Worm (Caenorhabditis elegans) whole organism, L1 larva: ENCODE measurements around the gene mtm-5.

ENCODE experiments used
- C04F5.9 ChIP-seq: sonication (generic microtip); optimal IDR thresholded peaks from 2 replicates; lab custom pipeline; 2016; ENCODE audit warnings: missing genetic modification characterization, missing compliant biosample characterization
- C34B4.2 ChIP-seq: sonication (generic microtip); optimal IDR thresholded peaks from 2 replicates; lab custom pipeline; 2017; ENCODE audit warnings: mild to moderate bottlenecking, missing genetic modification characterization, missing compliant biosample characterization
- aly-2 ChIP-seq: fragments of 150-350 bp; optimal IDR thresholded peaks from 2 replicates; lab custom pipeline; 2014; ENCODE audit warnings: missing biosample characterization, missing genetic modification characterization
- ama-1 ChIP-seq: fragments of 150-350 bp; optimal IDR thresholded peaks from 2 replicates; lab custom pipeline; 2014
- blmp-1 ChIP-seq: fragments of 150-350 bp; optimal IDR thresholded peaks from 2 replicates; lab custom pipeline; 2014; ENCODE audit warnings: missing biosample characterization, missing genetic modification characterization
- ceh-63 ChIP-seq: fragments of 200-800 bp; sonication (Bioruptor generic); optimal IDR thresholded peaks from 2 replicates; lab custom pipeline; 2018; ENCODE audit warnings: mild to moderate bottlenecking, missing genetic modification characterization, missing compliant biosample characterization
- ceh-8 ChIP-seq: fragments of 200-800 bp; sonication (Bioruptor generic); optimal IDR thresholded peaks from 2 replicates; lab custom pipeline; 2018; ENCODE audit warnings: mild to moderate bottlenecking, missing genetic modification characterization, moderate library complexity, missing compliant biosample characterization
- ceh-82 ChIP-seq, 3 experiments: fragments of 150-350 bp in 1 of 3; sonication (generic microtip) in 2 of 3; optimal IDR thresholded peaks; 2 replicates each; lab custom pipeline; 2014 to 2017; ENCODE audit warnings: missing biosample characterization in 3 of 3, missing genetic modification characterization in 3 of 3
- ceh-88 ChIP-seq: fragments of 200-800 bp; sonication (Bioruptor generic); IDR thresholded peaks from 2 replicates; pipeline ENCODE4 v1.3.6; 2022; ENCODE audit warnings: missing genetic modification characterization, missing compliant biosample characterization
- dsc-1 ChIP-seq: sonication (generic microtip); optimal IDR thresholded peaks from 2 replicates; lab custom pipeline; 2016; ENCODE audit warnings: mild to moderate bottlenecking, missing genetic modification characterization, missing compliant biosample characterization
- efl-1 ChIP-seq, 4 experiments: fragments of 150-350 bp; optimal IDR thresholded peaks in 3 of 4; peaks in 1 of 4; 1 replicate in 1 of 4; 2 replicates in 3 of 4; lab custom pipeline; 2014; ENCODE audit warnings: missing biosample characterization in 2 of 4, missing genetic modification characterization in 2 of 4, missing genetic modification reagents in 2 of 4
- egl-27 ChIP-seq, 2 experiments: fragments of 150-350 bp in 1 of 2; sonication (generic microtip); optimal IDR thresholded peaks; 3 replicates each; lab custom pipeline; 2017 to 2018; ENCODE audit warnings: missing biosample characterization in 2 of 2, missing genetic modification characterization in 2 of 2, missing genetic modification reagents in 2 of 2
- elt-2 ChIP-seq: sonication (generic microtip); optimal IDR thresholded peaks from 2 replicates; lab custom pipeline; 2016; ENCODE audit warnings: missing genetic modification characterization, mild to moderate bottlenecking, inconsistent platforms, missing compliant biosample characterization, missing genetic modification reagents
- elt-3 ChIP-seq, 6 experiments: fragments of 150-350 bp in 1 of 6; sonication (generic microtip); optimal IDR thresholded peaks; 2 replicates each; lab custom pipeline; 2017 to 2018; ENCODE audit warnings: missing biosample characterization in 6 of 6, missing genetic modification characterization in 6 of 6, inconsistent platforms in 1 of 6
- ets-5 ChIP-seq: fragments of 200-800 bp; sonication (Bioruptor generic); IDR thresholded peaks from 2 replicates; pipeline ENCODE4 v1.3.6; 2022; ENCODE audit warnings: missing genetic modification characterization, missing compliant biosample characterization
- fkh-10 ChIP-seq: sonication (generic microtip); optimal IDR thresholded peaks from 2 replicates; lab custom pipeline; 2017; ENCODE audit warnings: missing biosample characterization, missing genetic modification reagents, missing genetic modification characterization
- fkh-4 ChIP-seq: sonication (generic microtip); optimal IDR thresholded peaks from 2 replicates; lab custom pipeline; 2016; ENCODE audit warnings: missing compliant biosample characterization, missing genetic modification characterization, borderline replicate concordance
- fkh-8 ChIP-seq: sonication (generic microtip); optimal IDR thresholded peaks from 2 replicates; lab custom pipeline; 2016; ENCODE audit warnings: mild to moderate bottlenecking, missing genetic modification characterization, missing compliant biosample characterization
- grh-1 ChIP-seq: fragments of 200-800 bp; sonication (Bioruptor generic); IDR thresholded peaks from 2 replicates; pipeline ENCODE4 v1.3.6; 2022; ENCODE audit warnings: missing genetic modification reagents, missing genetic modification characterization, missing compliant biosample characterization
- hlh-4 ChIP-seq: sonication (generic microtip); optimal IDR thresholded peaks from 2 replicates; lab custom pipeline; 2016; ENCODE audit warnings: mild to moderate bottlenecking, missing genetic modification characterization, missing compliant biosample characterization
- irx-1 ChIP-seq: sonication (generic microtip); optimal IDR thresholded peaks from 2 replicates; lab custom pipeline; 2016; ENCODE audit warnings: missing genetic modification characterization, missing compliant biosample characterization
- isw-1 ChIP-seq: fragments of 200-800 bp; sonication (Bioruptor generic); IDR thresholded peaks from 2 replicates; pipeline ENCODE4 v1.3.6; 2022; ENCODE audit warnings: missing genetic modification characterization, missing compliant biosample characterization
- lin-13 ChIP-seq: fragments of 150-350 bp; optimal IDR thresholded peaks from 2 replicates; lab custom pipeline; 2014; ENCODE audit warnings: missing biosample characterization, missing genetic modification reagents, missing genetic modification characterization
- lin-15B ChIP-seq: fragments of 150-350 bp; sonication (generic microtip); optimal IDR thresholded peaks from 3 replicates; lab custom pipeline; 2014; ENCODE audit warnings: missing biosample characterization, missing genetic modification characterization
- lir-3 ChIP-seq: sonication (generic microtip); optimal IDR thresholded peaks from 2 replicates; lab custom pipeline; 2016; ENCODE audit warnings: mild to moderate bottlenecking, missing genetic modification characterization, moderate library complexity, missing compliant biosample characterization; ENCODE audit not compliant: poor library complexity
- mab-9 ChIP-seq: fragments of 200-800 bp; sonication (Bioruptor generic); IDR thresholded peaks from 2 replicates; pipeline ENCODE4 v1.3.6; 2022; ENCODE audit warnings: missing genetic modification reagents, missing genetic modification characterization, missing compliant biosample characterization
- mdl-1 ChIP-seq, 2 experiments: fragments of 150-350 bp; optimal IDR thresholded peaks; 2 replicates each; lab custom pipeline; 2014 to 2017; ENCODE audit warnings: missing biosample characterization in 2 of 2, missing genetic modification characterization in 2 of 2, inconsistent platforms in 1 of 2
- mep-1 ChIP-seq: fragments of 150-350 bp; optimal IDR thresholded peaks from 2 replicates; lab custom pipeline; 2014; ENCODE audit warnings: missing biosample characterization, missing genetic modification characterization
- nhr-12 ChIP-seq: sonication (generic microtip); optimal IDR thresholded peaks from 2 replicates; lab custom pipeline; 2017; ENCODE audit warnings: missing biosample characterization, missing genetic modification characterization
- nhr-84 ChIP-seq: sonication (generic microtip); optimal IDR thresholded peaks from 2 replicates; lab custom pipeline; 2017; ENCODE audit warnings: missing biosample characterization, missing genetic modification characterization
- nhr-85 ChIP-seq: sonication (generic microtip); peaks from one replicate; lab custom pipeline; 2016; ENCODE audit warnings: missing genetic modification characterization, inconsistent platforms, missing compliant biosample characterization
- pag-3 ChIP-seq: sonication (generic microtip); optimal IDR thresholded peaks from 2 replicates; lab custom pipeline; 2017; ENCODE audit warnings: missing genetic modification characterization, mild to moderate bottlenecking, missing compliant biosample characterization, antibody characterized with exemption, borderline replicate concordance; ENCODE audit not compliant: insufficient read depth
- pax-3 ChIP-seq: fragments of 200-800 bp; sonication (Bioruptor generic); optimal IDR thresholded peaks from 2 replicates; lab custom pipeline; 2018; ENCODE audit warnings: mild to moderate bottlenecking, missing genetic modification characterization, moderate library complexity, missing compliant biosample characterization
- pqm-1 ChIP-seq: sonication (generic microtip); optimal IDR thresholded peaks from 3 replicates; lab custom pipeline; 2017; ENCODE audit warnings: missing biosample characterization, missing genetic modification characterization
- rnt-1 ChIP-seq: sonication (generic microtip); optimal IDR thresholded peaks from 2 replicates; lab custom pipeline; 2016; ENCODE audit warnings: mild to moderate bottlenecking, missing genetic modification characterization, moderate library complexity, missing compliant biosample characterization
- skn-1 ChIP-seq: fragments of 150-350 bp; optimal IDR thresholded peaks from 2 replicates; lab custom pipeline; 2014; ENCODE audit warnings: missing biosample characterization, missing genetic modification characterization
- sup-37 ChIP-seq: fragments of 200-800 bp; sonication (Bioruptor generic); optimal IDR thresholded peaks from 2 replicates; lab custom pipeline; 2018; ENCODE audit warnings: mild to moderate bottlenecking, missing genetic modification characterization, missing compliant biosample characterization
- swsn-7 ChIP-seq: sonication (generic microtip); optimal IDR thresholded peaks from 2 replicates; lab custom pipeline; 2016; ENCODE audit warnings: missing genetic modification characterization, missing compliant biosample characterization
- tbx-2 ChIP-seq: sonication (generic microtip); optimal IDR thresholded peaks from 2 replicates; lab custom pipeline; 2016; ENCODE audit warnings: missing genetic modification characterization, missing compliant biosample characterization
- tlp-1 ChIP-seq: fragments of 150-350 bp; optimal IDR thresholded peaks from 2 replicates; lab custom pipeline; 2014; ENCODE audit warnings: missing biosample characterization, missing genetic modification characterization
- vab-15 ChIP-seq: sonication (generic microtip); optimal IDR thresholded peaks from 2 replicates; lab custom pipeline; 2017; ENCODE audit warnings: missing genotype, mild to moderate bottlenecking, missing genetic modification characterization, missing compliant biosample characterization
- xbp-1 ChIP-seq: sonication (generic microtip); optimal IDR thresholded peaks from 2 replicates; lab custom pipeline; 2016; ENCODE audit warnings: missing genetic modification characterization, missing compliant biosample characterization
- zip-4 ChIP-seq: fragments of 200-800 bp; sonication (Bioruptor generic); optimal IDR thresholded peaks from 2 replicates; lab custom pipeline; 2018; ENCODE audit warnings: mild to moderate bottlenecking, missing genetic modification characterization, moderate library complexity, missing compliant biosample characterization
- ztf-4 ChIP-seq: fragments of 150-350 bp; optimal IDR thresholded peaks from 2 replicates; lab custom pipeline; 2014; ENCODE audit warnings: missing biosample characterization, missing genetic modification characterization

Gene mtm-5

ce11 chrX:5279170-5279635, 36.0 kb upstream of the mtm-5 start, which contains the start of gene Y34B4A.2 (continued):
- TF ChIP-seq efl-1 (optimal IDR thresholded peaks at IDR 0.05; lab: Kevin White, UChicago) (peak; percentile 10 to 22), efl-1 (GFP tag; optimal IDR thresholded peaks at IDR 0.05 in 1 of 2; lab: Kevin White, UChicago) (peak; percentile 5 to 92), xbp-1 (peak; percentile 33), pag-3 (no peak), ceh-82 (tag; optimal IDR thresholded peaks at IDR 0.05; lab: Kevin White, UChicago) (no peak), C34B4.2 (tag; lab: Kevin White, UChicago) (no peak), blmp-1 (peak; percentile 5), zip-4 (no peak), isw-1 (GFP tag; lab: Robert Waterston, UW) (no peak), dsc-1 (tag; lab: Kevin White, UChicago) (peak; percentile 42), mab-9 (GFP tag; lab: Robert Waterston, UW) (no peak), rnt-1 (tag; lab: Kevin White, UChicago) (peak; percentile 25), fkh-8 (tag; lab: Kevin White, UChicago) (no peak), fkh-4 (tag; lab: Kevin White, UChicago) (no peak), grh-1 (GFP tag; lab: Robert Waterston, UW) (no peak), ama-1 (lab: Kevin White, UChicago) (no peak), fkh-10 (GFP tag; lab: Kevin White, UChicago) (no peak), pqm-1 (no peak), nhr-84 (no peak), lin-13 (GFP tag; lab: Kevin White, UChicago) (no peak), ceh-63 (GFP tag; lab: Kevin White, UChicago) (no peak), elt-2 (tag; lab: Kevin White, UChicago) (peak; percentile 62), tbx-2 (tag; lab: Kevin White, UChicago) (peak; percentile 25), hlh-4 (tag; lab: Kevin White, UChicago) (no peak), ztf-4 (tag; lab: Kevin White, UChicago) (no peak), vab-15 (tag; lab: Kevin White, UChicago) (no peak), lir-3 (tag; lab: Kevin White, UChicago) (no peak), nhr-12 (no peak), ceh-88 (GFP tag; lab: Robert Waterston, UW) (no peak), pax-3 (tag; lab: Kevin White, UChicago) (no peak), ets-5 (GFP tag; lab: Robert Waterston, UW) (no peak)

ce11 chrX:5278249-5278648, 35.0 kb upstream of the mtm-5 start:
- TF ChIP-seq aly-2 (tag; lab: Kevin White, UChicago), result no peak
- TF ChIP-seq ztf-4 (tag; lab: Kevin White, UChicago), result no peak
- TF ChIP-seq C04F5.9, result no peak
- TF ChIP-seq nhr-84, result no peak
- no peak for TF ChIP-seq lin-13 (GFP tag; lab: Kevin White, UChicago)
- no peak for TF ChIP-seq skn-1 (tag; lab: Kevin White, UChicago)
- TF ChIP-seq egl-27 (tag; optimal IDR thresholded peaks at IDR 0.05; lab: Kevin White, UChicago), result no peak

DNA sequence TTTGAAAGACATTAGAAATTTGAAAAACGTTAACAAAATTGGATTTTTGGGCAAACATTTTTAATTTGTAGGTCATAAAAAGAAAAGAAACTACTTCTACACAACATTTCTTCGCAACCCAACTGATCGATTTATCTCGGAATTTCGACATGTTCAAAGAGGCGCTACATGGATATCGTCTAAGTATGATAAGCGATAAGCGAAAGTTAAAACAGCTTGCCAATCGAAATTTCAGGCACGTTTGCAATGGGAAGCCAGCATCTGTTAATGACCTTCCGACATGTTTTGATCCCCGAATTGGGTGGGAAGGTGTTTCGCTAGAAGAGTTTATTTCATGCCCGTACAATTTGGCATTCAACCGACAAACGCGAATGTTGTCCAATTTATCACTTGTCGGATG, 33.6 kb upstream of the mtm-5 start:
- TF ChIP-seq blmp-1, result peak; percentile 70
- peak in 1 of 6 experiments; percentile 11 for TF ChIP-seq elt-3 (tag; optimal IDR thresholded peaks at IDR 0.05; lab: Kevin White, UChicago)
- TF ChIP-seq irx-1 (tag; lab: Kevin White, UChicago), result no peak

- TF ChIP-seq ztf-4 (tag; lab: Kevin White, UChicago), result no peak
- no peak for TF ChIP-seq fkh-4 (tag; lab: Kevin White, UChicago)
- no peak for TF ChIP-seq mdl-1 (tag; optimal IDR thresholded peaks at IDR 0.05; lab: Kevin White, UChicago)
- TF ChIP-seq ceh-82 (tag; optimal IDR thresholded peaks at IDR 0.05; lab: Kevin White, UChicago), result peak; percentile 22 to 72 (median 33)
- no peak for TF ChIP-seq C04F5.9
- no peak for TF ChIP-seq ceh-8 (GFP tag; lab: Kevin White, UChicago)
- peak; percentile 65 for TF ChIP-seq xbp-1
- TF ChIP-seq egl-27 (tag; optimal IDR thresholded peaks at IDR 0.05; lab: Kevin White, UChicago), result no peak
- TF ChIP-seq swsn-7 (tag; lab: Kevin White, UChicago), result peak; percentile 57
- no peak for TF ChIP-seq C34B4.2 (tag; lab: Kevin White, UChicago)
- TF ChIP-seq mep-1 (tag; lab: Kevin White, UChicago), result peak; percentile 66
- no peak for TF ChIP-seq pax-3 (tag; lab: Kevin White, UChicago)
- TF ChIP-seq tlp-1 (tag; lab: Kevin White, UChicago), result no peak
- peak; percentile 33 for TF ChIP-seq lin-15B (tag; lab: Kevin White, UChicago)
- no peak for TF ChIP-seq ama-1 (lab: Kevin White, UChicago)
- peak; percentile 51 for TF ChIP-seq nhr-85 (tag; lab: Kevin White, UChicago)
- TF ChIP-seq lin-13 (GFP tag; lab: Kevin White, UChicago), result no peak
- no peak for TF ChIP-seq isw-1 (GFP tag; lab: Robert Waterston, UW)
- TF ChIP-seq efl-1 (optimal IDR thresholded peaks at IDR 0.05; lab: Kevin White, UChicago), result peak; percentile 28 to 43
- TF ChIP-seq efl-1 (GFP tag; optimal IDR thresholded peaks at IDR 0.05 in 1 of 2; lab: Kevin White, UChicago), result peak; percentile 22 to 82
- TF ChIP-seq skn-1 (tag; lab: Kevin White, UChicago), result peak; percentile 62
- no peak for TF ChIP-seq sup-37 (GFP tag; lab: Kevin White, UChicago)
- peak; percentile 56 for TF ChIP-seq rnt-1 (tag; lab: Kevin White, UChicago)
Observed at ce11 chrX:5275209-5275608, 32.0 kb upstream of the mtm-5 start, which contains the start of gene hst-6. Gene hst-6, plus strand, starts transcription at chrX:5275561.
